Worm (Caenorhabditis elegans) whole organism, L1 larva: ENCODE measurements around the gene str-111.

ENCODE experiments used
- elt-2 ChIP-seq: sonication (generic microtip); optimal IDR thresholded peaks from 2 replicates; lab custom pipeline; 2016; ENCODE audit warnings: missing genetic modification characterization, mild to moderate bottlenecking, inconsistent platforms, missing compliant biosample characterization, missing genetic modification reagents
- lir-3 ChIP-seq: sonication (generic microtip); optimal IDR thresholded peaks from 2 replicates; lab custom pipeline; 2016; ENCODE audit warnings: mild to moderate bottlenecking, missing genetic modification characterization, moderate library complexity, missing compliant biosample characterization; ENCODE audit not compliant: poor library complexity
- mep-1 ChIP-seq: fragments of 150-350 bp; optimal IDR thresholded peaks from 2 replicates; lab custom pipeline; 2014; ENCODE audit warnings: missing biosample characterization, missing genetic modification characterization
- unc-86 ChIP-seq: sonication (generic microtip); optimal IDR thresholded peaks from 2 replicates; lab custom pipeline; 2016; ENCODE audit warnings: missing genetic modification characterization, missing compliant biosample characterization
- ztf-11 ChIP-seq, 2 experiments: sonication (generic microtip); optimal IDR thresholded peaks; 2 replicates each; lab custom pipeline; 2016 to 2017; ENCODE audit warnings: missing genetic modification characterization in 2 of 2, missing biosample characterization in 1 of 2, missing compliant biosample characterization in 1 of 2

- TF ChIP-seq ztf-11 (tag; optimal IDR thresholded peaks at IDR 0.05; lab: Kevin White, UChicago), result no peak
- no peak for TF ChIP-seq unc-86 (tag; lab: Kevin White, UChicago)
- no peak for TF ChIP-seq mep-1 (tag; lab: Kevin White, UChicago)
- TF ChIP-seq elt-2 (tag; lab: Kevin White, UChicago), result no peak
- TF ChIP-seq lir-3 (tag; lab: Kevin White, UChicago), result no peak
These were observed 13.8 kb downstream of the str-111 start, which contains the start of gene str-97 for ce11 chrV:16155111-16155510.
